Worm (Caenorhabditis elegans): ENCODE results near the gene W07G4.5.

- TF ChIP-seq flt-1 (GFP tag; IDR thresholded peaks at IDR 0.05): no peak
- TF ChIP-seq med-1 (GFP tag; optimal IDR thresholded peaks at IDR 0.05; ENCODE audit: insufficient read depth): no peak
- TF ChIP-seq tab-1 (GFP tag; IDR thresholded peaks at IDR 0.05): no peak
- no peak for TF ChIP-seq T22C8.4 (GFP tag; IDR thresholded peaks at IDR 0.05)
- TF ChIP-seq cog-1 (tag; optimal IDR thresholded peaks at IDR 0.05): no peak
- no peak for TF ChIP-seq ztf-23 (GFP tag; IDR thresholded peaks at IDR 0.05)
- TF ChIP-seq ref-1 (GFP tag; conservative IDR thresholded peaks at IDR 0.05): no peak
These were observed 38.5 kb upstream of the W07G4.5 start for ce11 chrV:13009271-13009670.

All from whole organism, midembryonic.